Worm (Caenorhabditis elegans) whole organism, L3 larva: ENCODE data around the gene klp-20.

Experiments used
- R02D3.7 ChIP-seq: fragments of 150-350 bp; optimal IDR thresholded peaks from 2 replicates; lab custom pipeline; 2014; ENCODE audit warnings: missing biosample characterization, missing genetic modification characterization
- ZK546.5 ChIP-seq: sonication (generic microtip); optimal IDR thresholded peaks from 2 replicates; lab custom pipeline; 2017; ENCODE audit warnings: missing biosample characterization, missing genetic modification characterization
- aly-2 ChIP-seq: fragments of 150-350 bp; optimal IDR thresholded peaks from 2 replicates; lab custom pipeline; 2014; ENCODE audit warnings: missing biosample characterization, missing genetic modification characterization
- ama-1 ChIP-seq: fragments of 150-350 bp; optimal IDR thresholded peaks from 2 replicates; lab custom pipeline; 2018
- ceh-9 ChIP-seq: sonication (generic microtip); optimal IDR thresholded peaks from 2 replicates; lab custom pipeline; 2018; ENCODE audit warnings: missing biosample characterization, missing genetic modification characterization
- daf-12 ChIP-seq: fragments of 150-350 bp; optimal IDR thresholded peaks from 2 replicates; lab custom pipeline; 2014; ENCODE audit warnings: missing biosample characterization, missing genetic modification reagents, missing genetic modification characterization
- egl-27 ChIP-seq: sonication (generic microtip); optimal IDR thresholded peaks from 4 replicates; lab custom pipeline; 2017; ENCODE audit warnings: missing biosample characterization, missing genetic modification reagents, missing genetic modification characterization
- elt-2 ChIP-seq: sonication (generic microtip); optimal IDR thresholded peaks from 2 replicates; lab custom pipeline; 2016; ENCODE audit warnings: missing genetic modification reagents, mild to moderate bottlenecking, missing genetic modification characterization, missing compliant biosample characterization
- elt-3 ChIP-seq, 3 experiments: fragments of 150-350 bp in 1 of 3; sonication (generic microtip) in 2 of 3; optimal IDR thresholded peaks; 2 replicates in 2 of 3; 4 replicates in 1 of 3; lab custom pipeline; 2014 to 2017; ENCODE audit warnings: missing biosample characterization in 3 of 3, missing genetic modification characterization in 3 of 3
- eor-1 ChIP-seq, 2 experiments: fragments of 150-350 bp; optimal IDR thresholded peaks; 2 replicates each; lab custom pipeline; 2014 to 2018; ENCODE audit warnings: missing biosample characterization in 2 of 2, missing genetic modification characterization in 2 of 2
- fkh-10 ChIP-seq: sonication (generic microtip); optimal IDR thresholded peaks from 2 replicates; lab custom pipeline; 2017; ENCODE audit warnings: missing biosample characterization, missing genetic modification reagents, missing genetic modification characterization
- fkh-2 ChIP-seq: fragments of 150-350 bp; optimal IDR thresholded peaks from 2 replicates; lab custom pipeline; 2014; ENCODE audit warnings: missing biosample characterization, missing genetic modification reagents, missing genetic modification characterization
- jun-1 ChIP-seq: fragments of 150-350 bp; optimal IDR thresholded peaks from 2 replicates; lab custom pipeline; 2014; ENCODE audit warnings: missing biosample characterization, missing genetic modification reagents, missing genetic modification characterization
- lin-15B ChIP-seq: fragments of 150-350 bp; optimal IDR thresholded peaks from 2 replicates; lab custom pipeline; 2014; ENCODE audit warnings: missing biosample characterization, missing genetic modification characterization
- lin-39 ChIP-seq: fragments of 150-350 bp; optimal IDR thresholded peaks from 2 replicates; lab custom pipeline; 2018; ENCODE audit warnings: missing biosample characterization, missing genetic modification reagents, missing genetic modification characterization
- lsy-12 ChIP-seq: sonication (generic microtip); optimal IDR thresholded peaks from 2 replicates; lab custom pipeline; 2016; ENCODE audit warnings: mild to moderate bottlenecking, missing genetic modification characterization, missing compliant biosample characterization
- mdl-1 ChIP-seq: fragments of 150-350 bp; optimal IDR thresholded peaks from 2 replicates; lab custom pipeline; 2014; ENCODE audit warnings: missing biosample characterization, missing genetic modification characterization
- nfya-1 ChIP-seq: sonication (generic microtip); optimal IDR thresholded peaks from 2 replicates; lab custom pipeline; 2017; ENCODE audit warnings: missing genetic modification characterization, mild to moderate bottlenecking, missing compliant biosample characterization, antibody characterized with exemption, moderate library complexity; ENCODE audit not compliant: insufficient read depth
- nhr-12 ChIP-seq: fragments of 150-350 bp; optimal IDR thresholded peaks from 2 replicates; lab custom pipeline; 2014; ENCODE audit warnings: missing biosample characterization, missing genetic modification characterization
- nhr-237 ChIP-seq: fragments of 150-350 bp; optimal IDR thresholded peaks from 2 replicates; lab custom pipeline; 2014; ENCODE audit warnings: missing biosample characterization, missing genetic modification characterization
- nhr-25 ChIP-seq: sonication (generic microtip); optimal IDR thresholded peaks from 2 replicates; lab custom pipeline; 2017; ENCODE audit warnings: missing biosample characterization, missing genetic modification characterization
- nhr-28 ChIP-seq: fragments of 150-350 bp; optimal IDR thresholded peaks from 2 replicates; lab custom pipeline; 2014; ENCODE audit warnings: missing biosample characterization, missing genetic modification characterization
- nhr-43 ChIP-seq: sonication (generic microtip); optimal IDR thresholded peaks from 2 replicates; lab custom pipeline; 2016; ENCODE audit warnings: mild to moderate bottlenecking, missing genetic modification characterization, missing compliant biosample characterization; ENCODE audit not compliant: poor library complexity, severe bottlenecking
- nhr-67 ChIP-seq: fragments of 150-350 bp; optimal IDR thresholded peaks from 2 replicates; lab custom pipeline; 2014; ENCODE audit warnings: missing biosample characterization, missing genetic modification characterization
- nhr-76 ChIP-seq: fragments of 150-350 bp; sonication (generic microtip); optimal IDR thresholded peaks from 5 replicates; lab custom pipeline; 2014; ENCODE audit warnings: missing biosample characterization, missing genetic modification characterization
- nhr-77 ChIP-seq: fragments of 150-350 bp; optimal IDR thresholded peaks from 2 replicates; lab custom pipeline; 2014; ENCODE audit warnings: missing biosample characterization, missing genetic modification characterization
- pha-4 ChIP-seq: fragments of 150-350 bp; optimal IDR thresholded peaks from 2 replicates; lab custom pipeline; 2014; ENCODE audit warnings: missing biosample characterization, missing genetic modification reagents, missing genetic modification characterization
- pqm-1 ChIP-seq: fragments of 150-350 bp; optimal IDR thresholded peaks from 2 replicates; lab custom pipeline; 2017; ENCODE audit warnings: missing biosample characterization, missing genetic modification characterization, inconsistent platforms
- sea-2 ChIP-seq: fragments of 150-350 bp; sonication (generic microtip); optimal IDR thresholded peaks from 4 replicates; lab custom pipeline; 2014; ENCODE audit warnings: missing biosample characterization, missing genetic modification reagents, missing genetic modification characterization
- skn-1 ChIP-seq: fragments of 150-350 bp; optimal IDR thresholded peaks from 2 replicates; lab custom pipeline; 2014; ENCODE audit warnings: missing biosample characterization, missing genetic modification characterization
- snpc-4 ChIP-seq: fragments of 150-350 bp; optimal IDR thresholded peaks from 2 replicates; lab custom pipeline; 2014; ENCODE audit warnings: missing biosample characterization, missing genetic modification characterization
- tbx-2 ChIP-seq: sonication (generic microtip); optimal IDR thresholded peaks from 2 replicates; lab custom pipeline; 2016; ENCODE audit warnings: mild to moderate bottlenecking, missing genetic modification characterization, missing compliant biosample characterization
- unc-39 ChIP-seq: sonication (generic microtip); optimal IDR thresholded peaks from 4 replicates; lab custom pipeline; 2017; ENCODE audit warnings: missing biosample characterization, missing genetic modification characterization
- unc-62 ChIP-seq: fragments of 150-350 bp; sonication (generic microtip); optimal IDR thresholded peaks from 4 replicates; lab custom pipeline; 2014; ENCODE audit warnings: missing biosample characterization, missing genetic modification reagents, missing genetic modification characterization
- zag-1 ChIP-seq: fragments of 150-350 bp; optimal IDR thresholded peaks from 2 replicates; lab custom pipeline; 2014; ENCODE audit warnings: missing biosample characterization, missing genetic modification characterization
- ztf-11 ChIP-seq: fragments of 150-350 bp; optimal IDR thresholded peaks from 2 replicates; lab custom pipeline; 2014; ENCODE audit warnings: missing biosample characterization, missing genetic modification characterization
- ztf-4 ChIP-seq: fragments of 150-350 bp; optimal IDR thresholded peaks from 2 replicates; lab custom pipeline; 2014; ENCODE audit warnings: missing biosample characterization, missing genetic modification characterization

The klp-20 gene

DNA sequence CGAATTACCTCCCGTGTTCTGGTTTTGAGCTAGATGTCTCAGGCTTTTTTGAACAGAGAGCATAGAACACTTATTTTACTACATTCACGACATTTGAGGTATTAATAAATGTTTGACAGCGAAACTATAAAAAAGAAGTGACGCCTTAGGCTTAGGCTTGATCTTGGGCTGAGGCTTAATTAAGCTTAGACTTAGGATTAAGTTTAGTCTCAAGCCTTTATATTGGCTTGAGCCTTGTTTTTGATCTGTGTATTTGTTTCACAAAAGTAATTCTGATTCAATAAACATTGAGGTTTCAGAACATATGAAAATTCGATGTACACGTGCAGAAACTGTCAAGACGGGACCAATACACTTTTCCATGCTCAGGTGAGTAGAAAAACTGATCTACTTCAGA is at the start of gene klp-20:
TSS of gene klp-20 (plus strand) at position 298 of the 397 bp plus-strand sequence.
- TF ChIP-seq mdl-1 (tag; lab: Kevin White, UChicago) = no peak
- no peak for TF ChIP-seq lsy-12
- no peak for TF ChIP-seq pha-4 (tag; lab: Kevin White, UChicago)
- TF ChIP-seq zag-1 (tag; lab: Kevin White, UChicago) = no peak
- TF ChIP-seq daf-12 (tag; lab: Kevin White, UChicago) = no peak
- TF ChIP-seq elt-2 (tag; lab: Kevin White, UChicago) = no peak
- no peak for TF ChIP-seq nhr-237 (tag; lab: Kevin White, UChicago)
- no peak for TF ChIP-seq nfya-1
- no peak for TF ChIP-seq skn-1 (tag; lab: Kevin White, UChicago)
- TF ChIP-seq lin-39 (tag; lab: Kevin White, UChicago) = no peak
- no peak for TF ChIP-seq sea-2 (GFP tag; lab: Kevin White, UChicago)
- no peak for TF ChIP-seq unc-39 (tag; lab: Kevin White, UChicago)
- no peak for TF ChIP-seq egl-27
- TF ChIP-seq eor-1 (tag; optimal IDR thresholded peaks at IDR 0.05; lab: Kevin White, UChicago) = no peak
- TF ChIP-seq ztf-4 (tag; lab: Kevin White, UChicago) = no peak
- TF ChIP-seq ZK546.5 (tag; lab: Kevin White, UChicago) = no peak
- TF ChIP-seq ama-1 = no peak
- no peak for TF ChIP-seq nhr-28 (tag; lab: Kevin White, UChicago)
- TF ChIP-seq nhr-76 (tag; lab: Kevin White, UChicago) = no peak
- TF ChIP-seq pqm-1 (tag; lab: Kevin White, UChicago) = no peak

DNA sequence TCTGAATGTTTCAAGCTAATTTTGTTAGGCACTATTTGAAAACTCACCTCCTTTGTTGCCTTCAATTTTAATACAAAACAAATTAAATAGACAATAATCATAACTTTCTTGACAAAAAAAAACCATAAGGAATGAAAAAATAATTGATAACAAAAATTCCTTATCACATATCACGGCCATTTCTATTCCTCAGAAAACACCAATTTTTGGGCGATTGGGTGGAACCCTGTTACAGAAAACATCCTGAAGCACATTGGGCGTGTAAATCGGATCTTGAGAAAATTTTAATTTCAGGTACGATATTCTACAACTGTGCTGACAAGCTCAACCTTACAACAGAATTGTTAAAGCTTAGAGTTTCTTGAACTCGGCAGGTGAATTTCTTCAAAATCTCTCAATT is 45.0 kb upstream of the klp-20 start, which contains the start of gene F40G9.8:
TSS of gene F40G9.8 (minus strand) at position 101 of the 400 bp plus-strand sequence.
- TF ChIP-seq eor-1 (tag; optimal IDR thresholded peaks at IDR 0.05; lab: Kevin White, UChicago) (no peak), tbx-2 (tag; lab: Kevin White, UChicago) (no peak), fkh-2 (tag; lab: Kevin White, UChicago) (no peak), nhr-67 (no peak), nhr-25 (tag; lab: Kevin White, UChicago) (no peak), nhr-77 (no peak), ZK546.5 (tag; lab: Kevin White, UChicago) (no peak), elt-2 (tag; lab: Kevin White, UChicago) (no peak), nhr-43 (no peak)

- TF ChIP-seq nhr-43 (no peak), ceh-9 (tag; lab: Kevin White, UChicago) (no peak), pqm-1 (tag; lab: Kevin White, UChicago) (no peak), nhr-25 (tag; lab: Kevin White, UChicago) (no peak), lin-15B (no peak), snpc-4 (tag; lab: Kevin White, UChicago) (no peak), fkh-10 (GFP tag; lab: Kevin White, UChicago) (no peak), eor-1 (tag; optimal IDR thresholded peaks at IDR 0.05; lab: Kevin White, UChicago) (no peak), skn-1 (tag; lab: Kevin White, UChicago) (no peak), unc-62 (GFP tag; lab: Kevin White, UChicago) (no peak), nhr-237 (tag; lab: Kevin White, UChicago) (no peak), mdl-1 (tag; lab: Kevin White, UChicago) (no peak), jun-1 (tag; lab: Kevin White, UChicago) (no peak), ztf-11 (tag; lab: Kevin White, UChicago) (no peak), elt-3 (tag; optimal IDR thresholded peaks at IDR 0.05; lab: Kevin White, UChicago) (no peak), daf-12 (tag; lab: Kevin White, UChicago) (no peak), nhr-28 (tag; lab: Kevin White, UChicago) (no peak), ZK546.5 (tag; lab: Kevin White, UChicago) (no peak), R02D3.7 (no peak), elt-2 (tag; lab: Kevin White, UChicago) (no peak)
- TF ChIP-seq, all 47 proteins: peak for 0
Measured at ce11 chrIII:165390-165789, 44.4 kb upstream of the klp-20 start, which contains the start of gene F40G9.7. Gene F40G9.7, plus strand, starts transcription at chrIII:165690.

- TF ChIP-seq ZK546.5 (tag; lab: Kevin White, UChicago) (no peak), nhr-77 (no peak), eor-1 (tag; optimal IDR thresholded peaks at IDR 0.05; lab: Kevin White, UChicago) (no peak), ceh-9 (tag; lab: Kevin White, UChicago) (no peak), nhr-12 (tag; lab: Kevin White, UChicago) (no peak), aly-2 (no peak)
- TF ChIP-seq, all 47 proteins: peak for 0
Measured at ce11 chrIII:169478-169877, 40.3 kb upstream of the klp-20 start, which contains the start of gene F40G9.18. Gene F40G9.18, minus strand, starts transcription at chrIII:169578.
